Worm (Caenorhabditis elegans) whole organism, L2 larva: Measurements from ENCODE around the gene rpl-29.
A peak's percentile ranks its signal among the peaks of the same experiment; 100 is the strongest.

Experiments
- C34F6.9 ChIP-seq: fragments of 150-350 bp; optimal IDR thresholded peaks from 2 replicates; lab custom pipeline; 2014; ENCODE audit warnings: missing biosample characterization, missing genetic modification characterization
- F13H6.1 ChIP-seq: sonication (generic microtip); optimal IDR thresholded peaks from 2 replicates; lab custom pipeline; 2016; ENCODE audit warnings: missing genetic modification characterization, missing compliant biosample characterization
- R02D3.7 ChIP-seq: fragments of 150-350 bp; optimal IDR thresholded peaks from 2 replicates; lab custom pipeline; 2014; ENCODE audit warnings: missing biosample characterization, missing genetic modification characterization
- ZK546.5 ChIP-seq: sonication (generic microtip); optimal IDR thresholded peaks from 2 replicates; lab custom pipeline; 2017; ENCODE audit warnings: missing biosample characterization, missing genetic modification characterization
- alr-1 ChIP-seq: fragments of 150-350 bp; optimal IDR thresholded peaks from 2 replicates; lab custom pipeline; 2014; ENCODE audit warnings: missing biosample characterization, missing genetic modification characterization
- aly-2 ChIP-seq: fragments of 150-350 bp; optimal IDR thresholded peaks from 2 replicates; lab custom pipeline; 2014; ENCODE audit warnings: missing biosample characterization, missing genetic modification characterization
- ama-1 ChIP-seq: fragments of 150-350 bp; optimal IDR thresholded peaks from 2 replicates; lab custom pipeline; 2018; ENCODE audit warnings: inconsistent platforms
- blmp-1 ChIP-seq: sonication (generic microtip); optimal IDR thresholded peaks from 2 replicates; lab custom pipeline; 2017; ENCODE audit warnings: missing genetic modification characterization, mild to moderate bottlenecking, missing compliant biosample characterization, antibody characterized with exemption, moderate library complexity; ENCODE audit not compliant: insufficient read depth
- ceh-16 ChIP-seq: fragments of 150-350 bp; optimal IDR thresholded peaks from 2 replicates; lab custom pipeline; 2014; ENCODE audit warnings: missing biosample characterization, missing genetic modification characterization
- ceh-82 ChIP-seq: fragments of 150-350 bp; optimal IDR thresholded peaks from 2 replicates; lab custom pipeline; 2014; ENCODE audit warnings: missing biosample characterization, missing genetic modification characterization
- crh-2 ChIP-seq: sonication (generic microtip); optimal IDR thresholded peaks from 2 replicates; lab custom pipeline; 2017; ENCODE audit warnings: missing biosample characterization, missing genetic modification characterization
- dmd-4 ChIP-seq: sonication (generic microtip); optimal IDR thresholded peaks from 2 replicates; lab custom pipeline; 2017; ENCODE audit warnings: missing biosample characterization, missing genetic modification characterization
- elt-3 ChIP-seq: sonication (generic microtip); optimal IDR thresholded peaks from 2 replicates; lab custom pipeline; 2017; ENCODE audit warnings: missing biosample characterization, missing genetic modification characterization
- fos-1 ChIP-seq: fragments of 150-350 bp; optimal IDR thresholded peaks from 2 replicates; lab custom pipeline; 2014; ENCODE audit warnings: missing biosample characterization, missing genetic modification characterization
- gmeb-1 ChIP-seq: fragments of 150-350 bp; optimal IDR thresholded peaks from 2 replicates; lab custom pipeline; 2014; ENCODE audit warnings: missing biosample characterization, missing genetic modification characterization
- lin-13 ChIP-seq: fragments of 150-350 bp; optimal IDR thresholded peaks from 2 replicates; lab custom pipeline; 2014; ENCODE audit warnings: missing biosample characterization, missing genetic modification reagents, missing genetic modification characterization
- lin-39 ChIP-seq: fragments of 150-350 bp; optimal IDR thresholded peaks from 2 replicates; lab custom pipeline; 2014; ENCODE audit warnings: missing biosample characterization, missing genetic modification reagents, missing genetic modification characterization
- lsy-2 ChIP-seq, 2 experiments: fragments of 150-350 bp in 1 of 2; sonication (generic microtip) in 1 of 2; optimal IDR thresholded peaks; 2 replicates each; lab custom pipeline; 2014 to 2017; ENCODE audit warnings: missing biosample characterization in 2 of 2, missing genetic modification characterization in 2 of 2
- mbf-1 ChIP-seq: sonication (generic microtip); optimal IDR thresholded peaks from 2 replicates; lab custom pipeline; 2017; ENCODE audit warnings: missing biosample characterization, missing genetic modification characterization
- mdl-1 ChIP-seq, 2 experiments: fragments of 150-350 bp in 1 of 2; sonication (generic microtip) in 1 of 2; optimal IDR thresholded peaks; 2 replicates each; lab custom pipeline; 2017; ENCODE audit warnings: missing biosample characterization in 2 of 2, missing genetic modification characterization in 2 of 2
- nhr-10 ChIP-seq: sonication (generic microtip); optimal IDR thresholded peaks from 2 replicates; lab custom pipeline; 2017; ENCODE audit warnings: missing biosample characterization, missing genetic modification characterization
- nhr-11 ChIP-seq: fragments of 150-350 bp; optimal IDR thresholded peaks from 2 replicates; lab custom pipeline; 2014; ENCODE audit warnings: missing biosample characterization, missing genetic modification characterization
- nhr-129 ChIP-seq: fragments of 150-350 bp; optimal IDR thresholded peaks from 2 replicates; lab custom pipeline; 2014; ENCODE audit warnings: missing biosample characterization, missing genetic modification characterization
- nhr-21 ChIP-seq: fragments of 150-350 bp; optimal IDR thresholded peaks from 2 replicates; lab custom pipeline; 2014; ENCODE audit warnings: missing biosample characterization, missing genetic modification characterization
- nhr-23 ChIP-seq: fragments of 150-350 bp; optimal IDR thresholded peaks from 2 replicates; lab custom pipeline; 2014; ENCODE audit warnings: missing biosample characterization, missing genetic modification reagents, missing genetic modification characterization
- nhr-25 ChIP-seq: fragments of 150-350 bp; sonication (generic microtip); optimal IDR thresholded peaks from 3 replicates; lab custom pipeline; 2014; ENCODE audit warnings: missing biosample characterization, missing genetic modification characterization
- nhr-6 ChIP-seq: fragments of 150-350 bp; optimal IDR thresholded peaks from 2 replicates; lab custom pipeline; 2014; ENCODE audit warnings: missing biosample characterization, missing genetic modification characterization
- nhr-77 ChIP-seq: fragments of 150-350 bp; optimal IDR thresholded peaks from 2 replicates; lab custom pipeline; 2014; ENCODE audit warnings: missing biosample characterization, missing genetic modification characterization
- peb-1 ChIP-seq: fragments of 150-350 bp; optimal IDR thresholded peaks from 2 replicates; lab custom pipeline; 2014; ENCODE audit warnings: missing biosample characterization, missing genetic modification characterization
- sem-4 ChIP-seq: fragments of 150-350 bp; optimal IDR thresholded peaks from 2 replicates; lab custom pipeline; 2014; ENCODE audit warnings: missing biosample characterization, missing genetic modification reagents, missing genetic modification characterization
- skn-1 ChIP-seq: sonication (generic microtip); optimal IDR thresholded peaks from 2 replicates; lab custom pipeline; 2017; ENCODE audit warnings: missing biosample characterization, missing genetic modification characterization
- sma-3 ChIP-seq: sonication (generic microtip); optimal IDR thresholded peaks from 2 replicates; lab custom pipeline; 2016; ENCODE audit warnings: missing genetic modification reagents, missing genetic modification characterization, missing compliant biosample characterization
- sma-9 ChIP-seq, 2 experiments: fragments of 150-350 bp in 1 of 2; sonication (generic microtip) in 1 of 2; optimal IDR thresholded peaks; 2 replicates each; lab custom pipeline; 2014 to 2016; ENCODE audit warnings: missing genetic modification characterization in 2 of 2, mild to moderate bottlenecking in 1 of 2, missing biosample characterization in 1 of 2, missing compliant biosample characterization in 1 of 2, missing genetic modification reagents in 1 of 2, moderate library complexity in 1 of 2
- snpc-4 ChIP-seq: fragments of 150-350 bp; optimal IDR thresholded peaks from 2 replicates; lab custom pipeline; 2014; ENCODE audit warnings: missing biosample characterization, missing genetic modification characterization
- unc-55 ChIP-seq: fragments of 150-350 bp; sonication (generic microtip); optimal IDR thresholded peaks from 3 replicates; lab custom pipeline; 2014; ENCODE audit warnings: missing biosample characterization, missing genetic modification reagents, missing genetic modification characterization
- zag-1 ChIP-seq: fragments of 150-350 bp; optimal IDR thresholded peaks from 2 replicates; lab custom pipeline; 2014; ENCODE audit warnings: missing biosample characterization, missing genetic modification characterization
- ztf-1 ChIP-seq: fragments of 200-800 bp; sonication (Bioruptor generic); conservative IDR thresholded peaks from 2 replicates; pipeline ENCODE4 v1.3.6; 2022; ENCODE audit warnings: missing genetic modification characterization, missing compliant biosample characterization
- ztf-4 ChIP-seq: fragments of 150-350 bp; optimal IDR thresholded peaks from 2 replicates; lab custom pipeline; 2014; ENCODE audit warnings: missing biosample characterization, missing genetic modification characterization

rpl-29 gene

DNA sequence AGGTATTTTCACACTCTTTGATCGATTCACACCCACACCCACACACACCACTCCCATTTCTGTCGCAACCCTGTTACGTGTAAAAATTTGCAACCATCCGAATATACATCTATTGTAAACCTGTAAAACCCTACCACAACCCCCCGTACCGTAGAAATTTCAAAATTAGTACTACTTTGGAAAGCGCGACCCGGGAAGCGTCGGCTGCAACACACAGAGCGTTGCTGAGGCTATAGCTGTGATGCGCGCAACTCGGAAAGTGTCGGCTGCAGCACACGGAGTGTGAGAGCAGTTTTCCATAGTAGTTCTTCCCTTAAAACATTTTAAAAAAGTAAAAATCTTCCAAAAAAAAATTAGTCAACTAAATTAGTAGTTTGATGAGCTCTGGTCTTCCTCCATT is 11.1 kb downstream of the rpl-29 start:
- TF ChIP-seq lin-13: peak; percentile 36
- TF ChIP-seq fos-1 (tag; lab: Kevin White, UChicago): no peak
- no peak for TF ChIP-seq alr-1 (tag; lab: Kevin White, UChicago)
- TF ChIP-seq ceh-82 (tag; lab: Kevin White, UChicago): no peak
- no peak for TF ChIP-seq nhr-11 (tag; lab: Kevin White, UChicago)
- TF ChIP-seq nhr-21 (tag; lab: Kevin White, UChicago): no peak
- no peak for TF ChIP-seq elt-3 (tag; lab: Kevin White, UChicago)
- no peak for TF ChIP-seq mbf-1 (tag; lab: Kevin White, UChicago)
- TF ChIP-seq sma-9 (GFP tag; optimal IDR thresholded peaks at IDR 0.05; lab: Kevin White, UChicago): no peak
- TF ChIP-seq sma-9 (tag; optimal IDR thresholded peaks at IDR 0.05; lab: Kevin White, UChicago): no peak
- TF ChIP-seq snpc-4 (tag; lab: Kevin White, UChicago): peak; percentile 96
- no peak for TF ChIP-seq aly-2 (tag; lab: Kevin White, UChicago)
- TF ChIP-seq ztf-4 (tag; lab: Kevin White, UChicago): no peak
- no peak for TF ChIP-seq R02D3.7 (tag; lab: Kevin White, UChicago)
- no peak for TF ChIP-seq zag-1 (tag; lab: Kevin White, UChicago)
- TF ChIP-seq peb-1 (tag; lab: Kevin White, UChicago): no peak
- TF ChIP-seq nhr-10 (tag; lab: Kevin White, UChicago): no peak
- no peak for TF ChIP-seq nhr-6 (tag; lab: Kevin White, UChicago)
- no peak for TF ChIP-seq ama-1 (lab: Kevin White, UChicago)
- TF ChIP-seq nhr-129: peak; percentile 37
- TF ChIP-seq ZK546.5: no peak
- TF ChIP-seq nhr-23 (tag; lab: Kevin White, UChicago): no peak
- no peak for TF ChIP-seq nhr-77
- TF ChIP-seq skn-1: no peak
- TF ChIP-seq unc-55 (GFP tag; lab: Kevin White, UChicago): no peak
- peak in 1 of 2 experiments; percentile 11 for TF ChIP-seq lsy-2 (tag; optimal IDR thresholded peaks at IDR 0.05; lab: Kevin White, UChicago)
- no peak for TF ChIP-seq C34F6.9 (tag; lab: Kevin White, UChicago)
- TF ChIP-seq crh-2 (tag; lab: Kevin White, UChicago): no peak
- TF ChIP-seq F13H6.1 (tag; lab: Kevin White, UChicago): no peak
- no peak for TF ChIP-seq sma-3 (GFP tag; lab: Kevin White, UChicago)
- TF ChIP-seq mdl-1 (tag; optimal IDR thresholded peaks at IDR 0.05; lab: Kevin White, UChicago): no peak
- no peak for TF ChIP-seq lin-39 (tag; lab: Kevin White, UChicago)
- no peak for TF ChIP-seq dmd-4 (tag; lab: Kevin White, UChicago)
- no peak for TF ChIP-seq gmeb-1
- no peak for TF ChIP-seq sem-4
- TF ChIP-seq, all 48 proteins: peak for 4

- TF ChIP-seq blmp-1 (tag; lab: Kevin White, UChicago) (peak; percentile 4), nhr-25 (tag; lab: Kevin White, UChicago) (peak; percentile 22), lin-13 (no peak), snpc-4 (tag; lab: Kevin White, UChicago) (no peak)
Observed at ce11 chrIV:13902774-13903173, 20.7 kb downstream of the rpl-29 start, which contains the start of gene Y37A1A.3. TSS of gene Y37A1A.3 (minus strand) at chrIV:13902874.

DNA sequence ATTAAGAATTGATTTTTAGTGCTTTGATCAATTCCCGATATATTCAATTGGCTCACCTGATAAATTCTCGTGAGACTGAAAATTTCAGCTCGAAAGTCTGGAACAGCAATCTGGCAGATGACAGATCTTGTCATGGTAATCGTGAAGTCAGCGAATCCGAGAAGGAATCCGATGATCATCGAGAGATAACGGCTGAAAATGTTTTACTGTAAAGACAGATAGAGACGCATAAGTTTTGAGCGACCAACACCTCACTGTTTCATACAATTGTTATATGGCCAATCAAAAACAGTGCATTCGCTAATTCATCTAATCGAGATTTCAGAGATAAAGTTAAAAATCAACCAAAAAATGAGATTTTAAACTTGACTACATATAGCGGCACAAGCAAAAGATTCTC is 24.3 kb downstream of the rpl-29 start:
- TF ChIP-seq nhr-6 (tag; lab: Kevin White, UChicago): no peak
- TF ChIP-seq nhr-21 (tag; lab: Kevin White, UChicago): no peak
- no peak for TF ChIP-seq ceh-16 (tag; lab: Kevin White, UChicago)
- TF ChIP-seq unc-55 (GFP tag; lab: Kevin White, UChicago): no peak
- TF ChIP-seq gmeb-1: no peak
- no peak for TF ChIP-seq dmd-4 (tag; lab: Kevin White, UChicago)
- TF ChIP-seq nhr-23 (tag; lab: Kevin White, UChicago): no peak
- TF ChIP-seq ztf-1 (GFP tag; lab: Robert Waterston, UW): no peak
- TF ChIP-seq mbf-1 (tag; lab: Kevin White, UChicago): no peak
- TF ChIP-seq F13H6.1 (tag; lab: Kevin White, UChicago): no peak
- TF ChIP-seq nhr-25 (tag; lab: Kevin White, UChicago): no peak
- TF ChIP-seq lsy-2 (tag; optimal IDR thresholded peaks at IDR 0.05; lab: Kevin White, UChicago): no peak
- no peak for TF ChIP-seq fos-1 (tag; lab: Kevin White, UChicago)
- TF ChIP-seq nhr-11 (tag; lab: Kevin White, UChicago): no peak
- TF ChIP-seq elt-3 (tag; lab: Kevin White, UChicago): no peak
